Worm (Caenorhabditis elegans) whole organism, L4 larva: ENCODE results near the gene D1014.4.

Experiments used
- ceh-28 ChIP-seq: fragments of 150-350 bp; optimal IDR thresholded peaks from 2 replicates; lab custom pipeline; 2014; ENCODE audit warnings: missing biosample characterization, missing genetic modification reagents, missing genetic modification characterization
- dve-1 ChIP-seq: sonication (generic microtip); optimal IDR thresholded peaks from 2 replicates; lab custom pipeline; 2017; ENCODE audit warnings: antibody characterized with exemption, mild to moderate bottlenecking, missing genetic modification characterization, missing compliant biosample characterization; ENCODE audit not compliant: insufficient read depth
- fos-1 ChIP-seq: fragments of 150-350 bp; optimal IDR thresholded peaks from 2 replicates; lab custom pipeline; 2014; ENCODE audit warnings: missing biosample characterization, missing genetic modification characterization
- mdl-1 ChIP-seq, 2 experiments: fragments of 150-350 bp in 1 of 2; sonication (generic microtip) in 1 of 2; optimal IDR thresholded peaks; 2 replicates each; lab custom pipeline; 2014 to 2017; ENCODE audit warnings: missing biosample characterization in 2 of 2, missing genetic modification characterization in 2 of 2
- zfp-3 ChIP-seq: fragments of 200-800 bp; sonication (Bioruptor generic); conservative IDR thresholded peaks from 2 replicates; pipeline ENCODE4 v1.3.6; 2022; ENCODE audit warnings: missing genetic modification reagents, missing genetic modification characterization, missing compliant biosample characterization

DNA sequence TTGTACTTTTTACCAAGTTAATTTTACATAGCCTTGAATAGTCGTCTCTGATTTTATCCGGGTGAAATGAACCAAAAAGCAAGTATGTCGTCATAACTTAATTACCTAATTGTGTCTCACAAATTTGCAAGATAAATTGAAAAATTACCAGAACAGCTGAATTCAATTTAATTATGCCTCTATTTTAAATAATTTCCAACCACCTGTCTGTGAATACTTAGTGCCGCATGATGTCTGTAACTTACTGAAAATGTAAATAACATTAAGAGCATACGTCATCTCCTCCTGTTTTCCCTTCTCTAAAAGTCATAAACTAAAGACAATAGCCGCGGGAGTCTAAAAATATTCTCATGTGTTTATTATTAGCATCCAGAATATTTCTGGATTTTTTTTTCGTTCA is 37.3 kb downstream of the D1014.4 start:
- TF ChIP-seq dve-1 (tag; lab: Kevin White, UChicago) (no peak), ceh-28 (tag; lab: Kevin White, UChicago) (no peak), mdl-1 (tag; optimal IDR thresholded peaks at IDR 0.05; lab: Kevin White, UChicago) (no peak), fos-1 (no peak), zfp-3 (GFP tag; lab: Robert Waterston, UW) (no peak)
